Worm (Caenorhabditis elegans) whole organism, L4 larva: ENCODE measurements around the gene nduf-11.

Experiments used
- D1046.2 ChIP-seq: fragments of 200-800 bp; sonication (Bioruptor generic); IDR thresholded peaks from 2 replicates; pipeline ENCODE4 v1.3.6; 2022; ENCODE audit warnings: missing genetic modification characterization, missing compliant biosample characterization
- F10B5.3 ChIP-seq: sonication (generic microtip); optimal IDR thresholded peaks from 2 replicates; lab custom pipeline; 2016; ENCODE audit warnings: mild to moderate bottlenecking, missing genetic modification characterization, missing compliant biosample characterization
- F26F4.8 ChIP-seq: fragments of 200-800 bp; sonication (Bioruptor generic); conservative IDR thresholded peaks from 2 replicates; pipeline ENCODE4 v1.3.6; 2022; ENCODE audit warnings: missing genetic modification characterization, missing compliant biosample characterization
- T20F7.1 ChIP-seq: fragments of 200-800 bp; sonication (Bioruptor generic); optimal IDR thresholded peaks from 2 replicates; lab custom pipeline; 2018; ENCODE audit warnings: mild to moderate bottlenecking, missing genetic modification characterization, missing compliant biosample characterization
- aha-1 ChIP-seq: fragments of 150-350 bp; peaks from one replicate; lab custom pipeline; 2014; ENCODE audit warnings: missing biosample characterization, missing genetic modification characterization
- aly-2 ChIP-seq: sonication (generic microtip); optimal IDR thresholded peaks from 2 replicates; lab custom pipeline; 2018; ENCODE audit warnings: missing biosample characterization, missing genetic modification characterization
- ceh-28 ChIP-seq: fragments of 150-350 bp; optimal IDR thresholded peaks from 2 replicates; lab custom pipeline; 2014; ENCODE audit warnings: missing biosample characterization, missing genetic modification reagents, missing genetic modification characterization
- daf-16 ChIP-seq, 3 experiments: sonication (generic microtip); optimal IDR thresholded peaks; 2 replicates each; lab custom pipeline; 2016 to 2017; ENCODE audit warnings: missing genetic modification characterization in 3 of 3, missing genetic modification reagents in 3 of 3, mild to moderate bottlenecking in 2 of 3, missing compliant biosample characterization in 2 of 3, missing biosample characterization in 1 of 3, moderate library complexity in 1 of 3
- daf-19 ChIP-seq: fragments of 200-800 bp; sonication (Bioruptor generic); conservative IDR thresholded peaks from 2 replicates; pipeline ENCODE4 v1.3.6; 2022; ENCODE audit warnings: missing genetic modification characterization, missing compliant biosample characterization
- lin-29 ChIP-seq: fragments of 200-800 bp; sonication (Bioruptor generic); IDR thresholded peaks from 2 replicates; pipeline ENCODE4 v1.3.6; 2022; ENCODE audit warnings: missing genetic modification reagents, missing genetic modification characterization, missing compliant biosample characterization
- lin-39 ChIP-seq: fragments of 150-350 bp; optimal IDR thresholded peaks from 2 replicates; lab custom pipeline; 2014; ENCODE audit warnings: missing biosample characterization, missing genetic modification reagents, missing genetic modification characterization
- madf-5 ChIP-seq, 2 experiments: fragments of 200-800 bp; sonication (Bioruptor generic); IDR thresholded peaks; 2 replicates each; pipeline ENCODE4 v1.3.6; 2022; ENCODE audit warnings: missing compliant biosample characterization in 2 of 2, missing genetic modification characterization in 2 of 2
- mdl-1 ChIP-seq, 2 experiments: fragments of 150-350 bp in 1 of 2; sonication (generic microtip) in 1 of 2; optimal IDR thresholded peaks; 2 replicates each; lab custom pipeline; 2014 to 2017; ENCODE audit warnings: missing biosample characterization in 2 of 2, missing genetic modification characterization in 2 of 2
- mes-2 ChIP-seq: sonication (generic microtip); optimal IDR thresholded peaks from 2 replicates; lab custom pipeline; 2016; ENCODE audit warnings: missing genotype, mild to moderate bottlenecking, missing genetic modification characterization, missing compliant biosample characterization; ENCODE audit not compliant: poor library complexity, severe bottlenecking
- mxl-2 ChIP-seq: fragments of 200-800 bp; sonication (Bioruptor generic); conservative IDR thresholded peaks from 2 replicates; pipeline ENCODE4 v1.3.6; 2022; ENCODE audit warnings: missing genetic modification reagents, missing genetic modification characterization, missing compliant biosample characterization
- nhr-102 ChIP-seq: sonication (generic microtip); optimal IDR thresholded peaks from 2 replicates; lab custom pipeline; 2016; ENCODE audit warnings: mild to moderate bottlenecking, missing genetic modification characterization, moderate library complexity, missing compliant biosample characterization
- nhr-11 ChIP-seq: fragments of 150-350 bp; optimal IDR thresholded peaks from 2 replicates; lab custom pipeline; 2014; ENCODE audit warnings: missing biosample characterization, missing genetic modification characterization
- nhr-25 ChIP-seq: sonication (generic microtip); optimal IDR thresholded peaks from 2 replicates; lab custom pipeline; 2017; ENCODE audit warnings: missing genetic modification characterization, mild to moderate bottlenecking, missing compliant biosample characterization, antibody characterized with exemption, moderate library complexity, borderline replicate concordance; ENCODE audit not compliant: insufficient read depth
- nhr-41 ChIP-seq: fragments of 200-800 bp; sonication (Bioruptor generic); IDR thresholded peaks from 2 replicates; pipeline ENCODE4 v1.3.6; 2022; ENCODE audit warnings: missing genetic modification reagents, missing genetic modification characterization, missing compliant biosample characterization
- nhr-42 ChIP-seq: fragments of 200-800 bp; sonication (Bioruptor generic); IDR thresholded peaks from 2 replicates; pipeline ENCODE4 v1.3.6; 2022; ENCODE audit warnings: missing genetic modification characterization, missing compliant biosample characterization
- nhr-48 ChIP-seq: sonication (generic microtip); optimal IDR thresholded peaks from 2 replicates; lab custom pipeline; 2016; ENCODE audit warnings: mild to moderate bottlenecking, missing genetic modification characterization, missing compliant biosample characterization
- php-3 ChIP-seq: fragments of 200-800 bp; sonication (Bioruptor generic); IDR thresholded peaks from 2 replicates; pipeline ENCODE4 v1.3.6; 2022; ENCODE audit warnings: missing genetic modification reagents, missing genetic modification characterization, missing compliant biosample characterization
- rbr-2 ChIP-seq: sonication (generic microtip); optimal IDR thresholded peaks from 2 replicates; lab custom pipeline; 2016; ENCODE audit warnings: missing genotype, missing genetic modification characterization, missing compliant biosample characterization
- set-16 ChIP-seq: fragments of 200-800 bp; sonication (Bioruptor generic); IDR thresholded peaks from 2 replicates; pipeline ENCODE4 v1.3.6; 2022; ENCODE audit warnings: missing genetic modification reagents, missing genetic modification characterization, missing compliant biosample characterization
- snpc-1.2 ChIP-seq: fragments of 200-800 bp; sonication (Bioruptor generic); IDR thresholded peaks from 2 replicates; pipeline ENCODE4 v1.3.6; 2022; ENCODE audit warnings: missing genetic modification reagents, missing genetic modification characterization, missing compliant biosample characterization
- spr-1 ChIP-seq: sonication (generic microtip); optimal IDR thresholded peaks from 2 replicates; lab custom pipeline; 2016; ENCODE audit warnings: mild to moderate bottlenecking, missing genetic modification characterization, missing compliant biosample characterization
- tag-97 ChIP-seq: fragments of 200-800 bp; sonication (Bioruptor generic); IDR thresholded peaks from 2 replicates; pipeline ENCODE4 v1.3.6; 2022; ENCODE audit warnings: missing genetic modification characterization, missing compliant biosample characterization
- unc-39 ChIP-seq: sonication (generic microtip); optimal IDR thresholded peaks from 2 replicates; lab custom pipeline; 2017; ENCODE audit warnings: missing biosample characterization, missing genetic modification characterization
- vab-7 ChIP-seq: fragments of 200-800 bp; sonication (Bioruptor generic); IDR thresholded peaks from 2 replicates; pipeline ENCODE4 v1.3.6; 2022; ENCODE audit warnings: missing genetic modification reagents, missing genetic modification characterization, missing compliant biosample characterization
- zag-1 ChIP-seq: fragments of 150-350 bp; optimal IDR thresholded peaks from 2 replicates; lab custom pipeline; 2014; ENCODE audit warnings: missing biosample characterization, missing genetic modification characterization
- zfp-3 ChIP-seq: fragments of 200-800 bp; sonication (Bioruptor generic); conservative IDR thresholded peaks from 2 replicates; pipeline ENCODE4 v1.3.6; 2022; ENCODE audit warnings: missing genetic modification reagents, missing genetic modification characterization, missing compliant biosample characterization
- ztf-7 ChIP-seq: fragments of 150-350 bp; optimal IDR thresholded peaks from 2 replicates; lab custom pipeline; 2014; ENCODE audit warnings: missing biosample characterization, missing genetic modification characterization

nduf-11 gene

DNA sequence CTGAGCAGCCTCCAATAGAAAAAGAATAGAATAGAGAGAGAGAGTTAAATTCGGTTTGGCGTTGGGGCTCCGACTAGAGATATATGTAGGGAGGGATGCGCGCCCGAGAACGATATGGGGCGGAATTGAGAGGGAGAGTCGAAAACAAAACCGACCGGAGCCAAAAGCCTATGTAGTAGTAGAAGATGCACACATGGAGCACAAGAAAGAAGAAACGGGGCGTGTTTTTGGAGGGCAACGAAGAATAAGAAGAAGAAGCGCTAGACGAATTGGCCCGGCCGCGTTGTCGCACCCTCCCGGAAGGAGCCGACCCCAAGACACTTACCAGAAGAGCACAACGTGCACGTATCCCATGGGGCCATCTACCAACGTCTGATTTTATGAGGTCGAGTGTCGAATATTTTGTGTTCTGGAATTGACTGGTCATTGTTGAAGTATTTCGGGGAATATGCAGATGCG, 16.4 kb downstream of the nduf-11 start, which contains the start of gene tag-180 (continued):
- TF ChIP-seq F26F4.8 (GFP tag; lab: Robert Waterston, UW) (no peak), vab-7 (GFP tag; lab: Robert Waterston, UW) (no peak), lin-39 (tag; lab: Kevin White, UChicago) (no peak), ztf-7 (tag; lab: Kevin White, UChicago) (no peak), daf-16 (GFP tag; optimal IDR thresholded peaks at IDR 0.05; lab: Kevin White, UChicago) (no peak), daf-16 (tag; optimal IDR thresholded peaks at IDR 0.05; lab: Kevin White, UChicago) (no peak), unc-39 (tag; lab: Kevin White, UChicago) (no peak), nhr-11 (tag; lab: Kevin White, UChicago) (no peak), mdl-1 (tag; optimal IDR thresholded peaks at IDR 0.05; lab: Kevin White, UChicago) (no peak), T20F7.1 (GFP tag; lab: Kevin White, UChicago) (no peak), lin-29 (no peak), rbr-2 (tag; lab: Kevin White, UChicago) (peak; percentile 16), mes-2 (tag; lab: Kevin White, UChicago) (no peak), nhr-41 (GFP tag; lab: Robert Waterston, UW) (no peak), daf-19 (GFP tag; lab: Robert Waterston, UW) (no peak)
- TF ChIP-seq, all 104 proteins: peak for 5

DNA sequence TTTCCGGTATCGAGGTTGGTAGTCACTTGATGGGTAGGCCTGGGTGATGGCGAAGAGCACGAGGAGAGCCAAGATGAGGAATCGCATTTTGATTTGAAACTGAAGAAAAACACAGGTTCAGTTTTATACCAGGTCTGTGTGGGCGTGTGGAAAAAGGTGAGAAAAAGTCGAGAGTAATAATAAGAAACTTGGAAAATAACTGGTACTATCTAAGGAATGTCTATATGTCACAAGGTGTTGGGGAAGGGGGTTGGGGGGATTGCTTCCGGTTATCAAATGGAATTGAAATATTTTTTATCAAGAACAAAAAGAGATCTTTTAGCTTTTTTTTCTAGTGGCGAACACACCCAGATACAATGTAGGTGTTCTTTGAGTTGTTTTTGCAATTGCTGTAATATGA, 25.8 kb downstream of the nduf-11 start, which contains the start of gene nlp-51:
Gene nlp-51 (minus strand): TSS at position 101 of the 400 bp plus-strand sequence.
- TF ChIP-seq aha-1 (tag; lab: Kevin White, UChicago) (peak; percentile 56), F10B5.3 (no peak)

DNA sequence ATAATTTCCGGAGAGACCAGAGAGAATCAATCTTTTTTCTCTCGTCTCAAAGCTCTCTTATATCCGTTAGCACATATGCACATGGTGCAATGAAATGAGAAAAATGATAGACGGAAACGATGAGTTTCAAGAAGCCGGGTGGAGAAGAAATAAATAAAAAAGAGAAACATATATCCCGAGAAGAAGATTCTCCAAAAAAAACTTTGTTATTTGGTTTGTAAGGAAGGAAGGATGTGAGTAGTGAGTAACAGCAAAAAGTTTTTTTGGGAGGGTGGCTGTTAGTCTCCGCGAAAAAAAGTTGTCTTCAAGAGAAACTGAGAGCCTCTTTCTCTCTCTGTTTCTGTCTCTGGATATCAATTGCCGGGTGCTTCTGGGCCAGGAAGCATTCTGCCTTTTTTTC, 28.8 kb downstream of the nduf-11 start:
- TF ChIP-seq unc-39 (tag; lab: Kevin White, UChicago) = no peak
- no peak for TF ChIP-seq madf-5 (GFP tag; IDR thresholded peaks at IDR 0.05; lab: Robert Waterston, UW)
- TF ChIP-seq spr-1 = no peak
- no peak for TF ChIP-seq nhr-102 (tag; lab: Kevin White, UChicago)
- no peak for TF ChIP-seq zag-1
- no peak for TF ChIP-seq nhr-48 (tag; lab: Kevin White, UChicago)
- TF ChIP-seq ceh-28 (tag; lab: Kevin White, UChicago) = no peak
- TF ChIP-seq daf-19 (GFP tag; lab: Robert Waterston, UW) = no peak
- no peak for TF ChIP-seq set-16 (GFP tag; lab: Robert Waterston, UW)
- no peak for TF ChIP-seq tag-97
- TF ChIP-seq nhr-42 (GFP tag; lab: Robert Waterston, UW) = no peak
- TF ChIP-seq nhr-25 (tag; lab: Kevin White, UChicago) = no peak

DNA sequence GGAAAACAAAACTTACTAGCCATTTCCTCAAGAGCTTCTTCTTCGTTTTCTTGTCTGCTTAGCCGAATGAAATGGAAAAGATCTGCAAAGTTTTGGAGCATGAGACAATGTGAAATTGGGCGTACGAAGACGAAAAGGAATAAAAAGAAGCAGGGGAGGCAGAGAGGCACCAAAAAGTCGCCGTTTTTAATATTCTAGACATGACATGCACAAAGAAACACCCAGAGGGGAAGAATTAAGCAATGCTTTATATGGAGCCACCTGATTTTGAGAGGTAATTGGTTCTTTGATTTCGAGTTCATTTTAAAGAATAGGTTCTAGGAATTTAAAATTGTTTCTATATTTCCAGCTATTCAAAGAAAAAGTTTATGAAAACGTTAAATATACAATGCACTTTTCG, 31.3 kb downstream of the nduf-11 start, which contains the start of gene T24F1.4:
Gene T24F1.4 (minus strand): TSS at position 101 of the 400 bp plus-strand sequence.
- no peak for TF ChIP-seq php-3 (GFP tag; lab: Robert Waterston, UW)

DNA sequence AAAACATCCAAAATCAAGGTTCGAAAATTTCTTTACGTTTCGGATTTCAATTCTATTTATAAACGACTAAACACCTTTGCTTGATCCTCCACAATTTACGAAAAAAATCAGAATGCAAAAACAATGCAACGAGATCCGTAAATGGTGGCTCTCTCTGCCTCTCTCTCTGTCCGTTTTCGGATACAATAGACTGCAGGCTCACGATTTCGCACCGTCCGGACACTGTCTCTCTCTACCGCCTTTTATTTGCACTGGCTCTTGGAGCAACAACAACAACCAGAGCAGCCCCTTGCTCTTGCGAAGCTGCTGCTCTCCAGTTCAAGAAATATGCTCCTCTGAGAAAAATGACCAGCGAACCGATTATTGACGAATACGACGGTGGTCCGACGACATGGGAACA, 33.2 kb downstream of the nduf-11 start, which contains the start of gene T24F1.7:
Gene T24F1.7 (plus strand): TSS at position 301 of the 400 bp plus-strand sequence.
- TF ChIP-seq snpc-1.2 (no peak), mxl-2 (GFP tag; lab: Robert Waterston, UW) (no peak), aha-1 (tag; lab: Kevin White, UChicago) (peak; percentile 72), set-16 (GFP tag; lab: Robert Waterston, UW) (peak; percentile 34; the same call in 1 of the 2 replicates), aly-2 (tag; lab: Kevin White, UChicago) (no peak), nhr-11 (tag; lab: Kevin White, UChicago) (no peak), zfp-3 (no peak), D1046.2 (GFP tag; lab: Robert Waterston, UW) (0 out of 2 replicates have a peak, but pooled peaks have one; percentile 5)
